Fruit fly (Drosophila melanogaster) whole organism, embryonic: Measurements from ENCODE around the gene CG32447.

Experiments
- Ada2b ChIP-seq: fragments of 200-800 bp; sonication (Bioruptor generic); IDR thresholded peaks from 2 replicates; pipeline ENCODE4 v1.3.6; 2022; ENCODE audit warnings: missing biosample characterization, missing genetic modification characterization
- Antp ChIP-seq: fragments of 200-800 bp; sonication (Bioruptor generic); optimal IDR thresholded peaks from 3 replicates; lab custom pipeline; 2016; ENCODE audit warnings: missing biosample characterization, missing genetic modification characterization
- Bdp1 ChIP-seq: fragments of 200-800 bp; sonication (Bioruptor generic); optimal IDR thresholded peaks from 3 replicates; lab custom pipeline; 2016; ENCODE audit warnings: missing biosample characterization, missing genetic modification characterization
- BtbVII ChIP-seq: fragments of 200-800 bp; sonication (Bioruptor generic); optimal IDR thresholded peaks from 3 replicates; lab custom pipeline; 2017; ENCODE audit warnings: missing biosample characterization, mild to moderate bottlenecking, missing genetic modification characterization
- CG10147 ChIP-seq: fragments of 200-800 bp; sonication (Bioruptor generic); optimal IDR thresholded peaks from 2 replicates; lab custom pipeline; 2019; ENCODE audit warnings: missing biosample characterization, mild to moderate bottlenecking, missing genetic modification characterization, moderate library complexity
- CG12942 ChIP-seq: fragments of 200-800 bp; sonication (Bioruptor generic); optimal IDR thresholded peaks from 3 replicates; lab custom pipeline; 2016; ENCODE audit warnings: missing biosample characterization, missing genetic modification characterization
- CG15479 ChIP-seq: fragments of 200-800 bp; sonication (Bioruptor generic); optimal IDR thresholded peaks from 3 replicates; lab custom pipeline; 2019; ENCODE audit warnings: missing biosample characterization, mild to moderate bottlenecking, missing genetic modification characterization, moderate library complexity
- CG17359 ChIP-seq: fragments of 200-800 bp; sonication (Bioruptor generic); optimal IDR thresholded peaks from 3 replicates; lab custom pipeline; 2018; ENCODE audit warnings: missing biosample characterization, mild to moderate bottlenecking, missing genetic modification characterization, moderate library complexity
- CG17385 ChIP-seq: fragments of 200-800 bp; sonication (Bioruptor generic); optimal IDR thresholded peaks from 3 replicates; lab custom pipeline; 2018; ENCODE audit warnings: missing biosample characterization, mild to moderate bottlenecking, missing genetic modification characterization
- CG18476 ChIP-seq: fragments of 200-800 bp; sonication (Bioruptor generic); optimal IDR thresholded peaks from 2 replicates; lab custom pipeline; 2016; ENCODE audit warnings: missing biosample characterization, mild to moderate bottlenecking, missing genetic modification characterization
- CG18764 ChIP-seq: fragments of 200-800 bp; sonication (Bioruptor generic); optimal IDR thresholded peaks from 3 replicates; lab custom pipeline; 2016; ENCODE audit warnings: missing biosample characterization, missing genetic modification characterization
- CG2202 ChIP-seq: fragments of 200-800 bp; sonication (Bioruptor generic); optimal IDR thresholded peaks from 2 replicates; lab custom pipeline; 2018; ENCODE audit warnings: missing biosample characterization, mild to moderate bottlenecking, missing genetic modification characterization
- CG3838 ChIP-seq: fragments of 200-800 bp; sonication (Bioruptor generic); optimal IDR thresholded peaks from 3 replicates; lab custom pipeline; 2016; ENCODE audit warnings: missing biosample characterization, missing genetic modification characterization
- CG42726 ChIP-seq: fragments of 200-800 bp; sonication (Bioruptor generic); IDR thresholded peaks from 2 replicates; pipeline ENCODE4 v1.3.6; 2022; ENCODE audit warnings: missing biosample characterization, missing genetic modification characterization; ENCODE audit not compliant: partially characterized antibody
- CG4424 ChIP-seq: fragments of 200-800 bp; sonication (Bioruptor generic); optimal IDR thresholded peaks from 3 replicates; lab custom pipeline; 2016; ENCODE audit warnings: missing biosample characterization, missing genetic modification characterization
- CG4730 ChIP-seq: fragments of 200-800 bp; sonication (Bioruptor generic); IDR thresholded peaks from 2 replicates; pipeline ENCODE4 v1.3.6; 2022; ENCODE audit warnings: missing biosample characterization, missing genetic modification characterization
- CG5245 ChIP-seq: fragments of 200-800 bp; sonication (Bioruptor generic); optimal IDR thresholded peaks from 3 replicates; lab custom pipeline; 2016; ENCODE audit warnings: missing biosample characterization, missing genetic modification characterization
- CG6813 ChIP-seq: fragments of 200-800 bp; sonication (Bioruptor generic); optimal IDR thresholded peaks from 2 replicates; lab custom pipeline; 2017; ENCODE audit warnings: missing biosample characterization, missing genetic modification characterization, mild to moderate bottlenecking, moderate library complexity, missing genetic modification reagents
- CG7556 ChIP-seq: fragments of 200-800 bp; sonication (Bioruptor generic); optimal IDR thresholded peaks from 2 replicates; lab custom pipeline; 2017; ENCODE audit warnings: missing biosample characterization, mild to moderate bottlenecking, missing genetic modification characterization
- CG8281 ChIP-seq: fragments of 200-800 bp; sonication (Bioruptor generic); optimal IDR thresholded peaks from 2 replicates; lab custom pipeline; 2018; ENCODE audit warnings: missing biosample characterization, mild to moderate bottlenecking, missing genetic modification characterization, moderate library complexity
- Dref ChIP-seq: fragments of 200-800 bp; sonication (Bioruptor generic); IDR thresholded peaks from 2 replicates; pipeline ENCODE4 v1.3.6; 2022; ENCODE audit warnings: missing biosample characterization, missing genetic modification characterization
- Drgx ChIP-seq: fragments of 200-800 bp; sonication (Bioruptor generic); IDR thresholded peaks from 2 replicates; pipeline ENCODE4 v1.3.6; 2022; ENCODE audit warnings: missing biosample characterization, missing genetic modification characterization
- Fer3 ChIP-seq: fragments of 200-800 bp; sonication (Bioruptor generic); optimal IDR thresholded peaks from 2 replicates; lab custom pipeline; 2018; ENCODE audit warnings: missing biosample characterization, mild to moderate bottlenecking, missing genetic modification characterization, moderate library complexity
- Hr51 ChIP-seq, 2 experiments: fragments of 200-800 bp; sonication (Bioruptor generic); optimal IDR thresholded peaks; 2 replicates in 1 of 2; 3 replicates in 1 of 2; lab custom pipeline; 2016 to 2018; ENCODE audit warnings: missing biosample characterization in 2 of 2, missing genetic modification characterization in 2 of 2, mild to moderate bottlenecking in 1 of 2, moderate library complexity in 1 of 2
- Mad ChIP-seq: fragments of 200-800 bp; sonication (Bioruptor generic); optimal IDR thresholded peaks from 2 replicates; lab custom pipeline; 2016; ENCODE audit warnings: missing biosample characterization, missing genetic modification characterization
- NFAT ChIP-seq: fragments of 200-800 bp; sonication (Bioruptor generic); IDR thresholded peaks from 2 replicates; pipeline ENCODE4 v1.3.6; 2022; ENCODE audit warnings: missing biosample characterization, missing genetic modification characterization
- Nf-YB ChIP-seq: fragments of 200-800 bp; sonication (Bioruptor generic); optimal IDR thresholded peaks from 3 replicates; lab custom pipeline; 2019; ENCODE audit warnings: missing biosample characterization, mild to moderate bottlenecking, missing genetic modification characterization, moderate library complexity
- Sox100B ChIP-seq: fragments of 200-800 bp; sonication (Bioruptor generic); optimal IDR thresholded peaks from 3 replicates; lab custom pipeline; 2018; ENCODE audit warnings: missing biosample characterization, mild to moderate bottlenecking, missing genetic modification characterization
- Taf1 ChIP-seq: fragments of 200-800 bp; sonication (Bioruptor generic); IDR thresholded peaks from 2 replicates; pipeline ENCODE4 v1.3.6; 2022; ENCODE audit warnings: missing biosample characterization, missing genetic modification characterization
- Tbp ChIP-seq: fragments of >200 bp; optimal IDR thresholded peaks from 2 replicates; lab custom pipeline; 2018; ENCODE audit warnings: missing biosample characterization, missing genetic modification characterization
- amos ChIP-seq: fragments of 200-800 bp; sonication (Bioruptor generic); IDR thresholded peaks from 2 replicates; pipeline ENCODE4 v1.3.6; 2022; ENCODE audit warnings: missing biosample characterization, missing genetic modification characterization; ENCODE audit not compliant: partially characterized antibody
- bigmax ChIP-seq: fragments of 200-800 bp; sonication (Bioruptor generic); optimal IDR thresholded peaks from 2 replicates; lab custom pipeline; 2018; ENCODE audit warnings: missing biosample characterization, mild to moderate bottlenecking, missing genetic modification characterization
- bowl ChIP-seq: fragments of 200-800 bp; sonication (Bioruptor generic); IDR thresholded peaks from 2 replicates; pipeline ENCODE4 v1.3.6; 2022; ENCODE audit warnings: missing biosample characterization, missing genetic modification characterization
- cad ChIP-seq: fragments of >200 bp; optimal IDR thresholded peaks from 2 replicates; lab custom pipeline; 2017; ENCODE audit warnings: missing biosample characterization, missing genetic modification characterization
- caup ChIP-seq: fragments of 200-800 bp; sonication (Bioruptor generic); optimal IDR thresholded peaks from 3 replicates; lab custom pipeline; 2017; ENCODE audit warnings: missing biosample characterization, mild to moderate bottlenecking, missing genetic modification characterization, moderate library complexity; ENCODE audit not compliant: severe bottlenecking
- chif ChIP-seq, 2 experiments: fragments of 200-800 bp; sonication (Bioruptor generic); optimal IDR thresholded peaks; 3 replicates each; lab custom pipeline; 2016; ENCODE audit warnings: missing biosample characterization in 2 of 2, missing genetic modification characterization in 2 of 2
- corto ChIP-seq: fragments of 200-800 bp; sonication (Bioruptor generic); optimal IDR thresholded peaks from 2 replicates; lab custom pipeline; 2016; ENCODE audit warnings: missing biosample characterization, mild to moderate bottlenecking, missing genetic modification characterization, moderate library complexity
- ewg ChIP-seq: fragments of 200-800 bp; sonication (Bioruptor generic); optimal IDR thresholded peaks from 3 replicates; lab custom pipeline; 2017; ENCODE audit warnings: mild to moderate bottlenecking, missing biosample characterization, missing genetic modification reagents, missing genetic modification characterization
- ftz-f1 ChIP-seq: fragments of 200-800 bp; sonication (Bioruptor generic); optimal IDR thresholded peaks from 2 replicates; lab custom pipeline; 2016; ENCODE audit warnings: missing biosample characterization, missing genetic modification characterization
- gfzf ChIP-seq: fragments of 200-800 bp; sonication (Bioruptor generic); optimal IDR thresholded peaks from 2 replicates; lab custom pipeline; 2016; ENCODE audit warnings: missing biosample characterization, mild to moderate bottlenecking, missing genetic modification characterization, moderate library complexity
- grn ChIP-seq: fragments of 200-800 bp; sonication (Bioruptor generic); optimal IDR thresholded peaks from 3 replicates; lab custom pipeline; 2017; ENCODE audit warnings: missing biosample characterization, missing genetic modification characterization
- gt ChIP-seq: fragments of 200-800 bp; sonication (Bioruptor generic); IDR thresholded peaks from 2 replicates; pipeline ENCODE4 v1.3.6; 2022; ENCODE audit warnings: missing biosample characterization, missing genetic modification characterization
- inv ChIP-seq: fragments of 200-800 bp; sonication (Bioruptor generic); IDR thresholded peaks from 2 replicates; pipeline ENCODE4 v1.3.6; 2022; ENCODE audit warnings: missing biosample characterization, missing genetic modification characterization; ENCODE audit not compliant: partially characterized antibody
- knrl ChIP-seq: fragments of 200-800 bp; sonication (Bioruptor generic); IDR thresholded peaks from 3 replicates; pipeline ENCODE4 v1.3.6; 2022; ENCODE audit warnings: missing biosample characterization, missing genetic modification characterization; ENCODE audit not compliant: partially characterized antibody
- maf-S ChIP-seq: fragments of 200-800 bp; sonication (Bioruptor generic); optimal IDR thresholded peaks from 2 replicates; lab custom pipeline; 2016; ENCODE audit warnings: missing biosample characterization, missing genetic modification characterization
- odd ChIP-seq: fragments of 200-800 bp; sonication (Bioruptor generic); optimal IDR thresholded peaks from 2 replicates; lab custom pipeline; 2017; ENCODE audit warnings: missing biosample characterization, mild to moderate bottlenecking, missing genetic modification characterization
- onecut ChIP-seq: fragments of 200-800 bp; sonication (Bioruptor generic); IDR thresholded peaks from 2 replicates; pipeline ENCODE4 v1.3.6; 2022; ENCODE audit warnings: missing biosample characterization, missing genetic modification characterization
- p53 ChIP-seq: fragments of 200-800 bp; sonication (Bioruptor generic); optimal IDR thresholded peaks from 2 replicates; lab custom pipeline; 2016; ENCODE audit warnings: missing biosample characterization, missing genetic modification characterization
- ro ChIP-seq: fragments of 200-800 bp; sonication (Bioruptor generic); IDR thresholded peaks from 2 replicates; pipeline ENCODE4 v1.3.6; 2022; ENCODE audit warnings: missing biosample characterization, missing genetic modification characterization
- schlank ChIP-seq: fragments of 200-800 bp; sonication (Bioruptor generic); optimal IDR thresholded peaks from 2 replicates; lab custom pipeline; 2018; ENCODE audit warnings: missing biosample characterization, mild to moderate bottlenecking, missing genetic modification characterization
- tx ChIP-seq: fragments of 200-800 bp; sonication (Bioruptor generic); optimal IDR thresholded peaks from 2 replicates; lab custom pipeline; 2016; ENCODE audit warnings: missing biosample characterization, missing genetic modification characterization

Gene CG32447

DNA sequence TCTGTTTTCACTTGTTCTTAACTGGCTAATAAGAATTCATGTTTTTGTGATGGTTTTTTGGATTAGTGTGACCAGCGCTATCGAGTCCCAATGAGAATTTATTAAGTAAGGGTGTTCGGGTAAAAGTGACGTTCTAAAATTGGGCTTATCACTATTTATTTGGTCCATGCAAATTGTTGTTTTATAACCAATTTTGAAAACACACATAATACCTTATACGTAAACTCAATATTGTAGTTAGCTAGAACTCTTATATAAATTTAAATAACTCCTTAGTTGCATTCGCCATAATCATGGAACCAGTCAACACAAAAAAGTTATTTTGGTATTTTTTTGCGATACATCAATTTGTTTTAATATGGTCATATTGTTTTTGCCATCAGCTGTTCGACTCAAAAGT is 26.5 kb downstream of the CG32447 start, which contains the start of the genes Als2 and CG11248 (continued):
- TF ChIP-seq CG18476 (GFP tag; lab: Kevin White, UChicago): peak; percentile 58
- no peak for TF ChIP-seq amos
- TF ChIP-seq Bdp1: peak; percentile 42
- peak; percentile 59 for TF ChIP-seq CG17359 (tag; lab: Kevin White, UChicago)
- peak; percentile 51 for TF ChIP-seq CG5245 (GFP tag; lab: Kevin White, UChicago)
- TF ChIP-seq p53: no peak
- TF ChIP-seq maf-S (GFP tag; lab: Kevin White, UChicago): peak; percentile 60
- no peak for TF ChIP-seq Dref (GFP tag; lab: Robert Waterston, UW)
- TF ChIP-seq Mad (GFP tag; lab: Kevin White, UChicago): peak; percentile 67
- TF ChIP-seq schlank (tag; lab: Kevin White, UChicago): no peak
- peak; percentile 20 for TF ChIP-seq CG3838
- TF ChIP-seq CG2202 (tag; lab: Kevin White, UChicago): peak; percentile 23
- TF ChIP-seq caup (GFP tag; lab: Kevin White, UChicago): no peak
- no peak for TF ChIP-seq bowl
- TF ChIP-seq Taf1 (GFP tag; lab: Robert Waterston, UW): peak; percentile 11; the same call in 1 of the 2 replicates
- TF ChIP-seq tx (GFP tag; lab: Kevin White, UChicago): peak; percentile 56
- TF ChIP-seq CG7556: no peak
- peak; percentile 50 for TF ChIP-seq NFAT (GFP tag; lab: Robert Waterston, UW)
- no peak for TF ChIP-seq cad (GFP tag; lab: Kevin White, UChicago)
- no peak for TF ChIP-seq ftz-f1 (GFP tag; lab: Kevin White, UChicago)
- TF ChIP-seq odd (GFP tag; lab: Kevin White, UChicago): no peak
- no peak for TF ChIP-seq grn (GFP tag; lab: Kevin White, UChicago)
- TF ChIP-seq corto (GFP tag; lab: Kevin White, UChicago): no peak
- TF ChIP-seq gfzf: peak; percentile 79
- TF ChIP-seq Fer3 (tag; lab: Kevin White, UChicago): no peak
- no peak for TF ChIP-seq inv (GFP tag; lab: Robert Waterston, UW)
- no peak for TF ChIP-seq BtbVII (GFP tag; lab: Kevin White, UChicago)
- peak; percentile 29 for TF ChIP-seq Nf-YB (GFP tag; lab: Kevin White, UChicago)
- no peak for TF ChIP-seq gt (GFP tag; lab: Robert Waterston, UW)
- TF ChIP-seq CG18764: peak; percentile 50
- no peak for TF ChIP-seq CG15479 (GFP tag; lab: Kevin White, UChicago)
- peak; percentile 57 for TF ChIP-seq Antp (GFP tag; lab: Kevin White, UChicago)
- peak; percentile 52 for TF ChIP-seq ewg (GFP tag; lab: Kevin White, UChicago)
- no peak for TF ChIP-seq knrl (GFP tag; lab: Robert Waterston, UW)
- peak; percentile 5 for TF ChIP-seq CG8281 (tag; lab: Kevin White, UChicago)
- no peak for TF ChIP-seq CG42726 (GFP tag; lab: Robert Waterston, UW)
- peak; percentile 62 for TF ChIP-seq Ada2b
- no peak for TF ChIP-seq bigmax (GFP tag; lab: Kevin White, UChicago)
- no peak for TF ChIP-seq ro (GFP tag; lab: Robert Waterston, UW)
- peak; percentile 70 for TF ChIP-seq CG4424
- peak; percentile 60 for TF ChIP-seq CG17385 (GFP tag; lab: Kevin White, UChicago)
- TF ChIP-seq CG12942 (GFP tag; lab: Kevin White, UChicago): peak; percentile 62
- TF ChIP-seq CG4730 (GFP tag; lab: Robert Waterston, UW): 0 out of 2 replicates have a peak, but pooled peaks have one; percentile 41
- no peak for TF ChIP-seq onecut (GFP tag; lab: Robert Waterston, UW)
- no peak for TF ChIP-seq CG6813
- peak in 1 of 2 experiments; percentile 64 for TF ChIP-seq Hr51 (GFP tag; optimal IDR thresholded peaks at IDR 0.05; lab: Kevin White, UChicago)
- no peak for TF ChIP-seq Drgx (GFP tag; lab: Robert Waterston, UW)
- no peak for TF ChIP-seq Tbp (GFP tag; lab: Kevin White, UChicago)
- TF ChIP-seq Sox100B: no peak
- TF ChIP-seq CG10147: no peak
- peak; percentile 27 to 84 for TF ChIP-seq chif (GFP tag; optimal IDR thresholded peaks at IDR 0.05; lab: Kevin White, UChicago)
